Fruit fly (Drosophila melanogaster) whole organism, embryonic: Measurements from ENCODE around the gene CG13601.
A peak's percentile ranks its signal among the peaks of the same experiment; 100 is the strongest.

Experiments used
- Bgb ChIP-seq: fragments of 200-800 bp; sonication (Bioruptor generic); IDR thresholded peaks from 2 replicates; pipeline ENCODE4 v1.3.6; 2022; ENCODE audit warnings: missing biosample characterization, missing genetic modification characterization; ENCODE audit not compliant: partially characterized antibody
- Blimp-1 ChIP-seq: fragments of 200-800 bp; sonication (Bioruptor generic); optimal IDR thresholded peaks from 3 replicates; lab custom pipeline; 2018; ENCODE audit warnings: missing biosample characterization, missing genetic modification characterization, mild to moderate bottlenecking, moderate library complexity, missing genetic modification reagents
- CG12744 ChIP-seq: fragments of 200-800 bp; sonication (Bioruptor generic); optimal IDR thresholded peaks from 2 replicates; lab custom pipeline; 2016; ENCODE audit warnings: missing biosample characterization, missing genetic modification characterization
- CG14965 ChIP-seq: fragments of 200-800 bp; sonication (Bioruptor generic); optimal IDR thresholded peaks from 2 replicates; lab custom pipeline; 2016; ENCODE audit warnings: missing biosample characterization, missing genetic modification characterization, borderline replicate concordance
- CG1602 ChIP-seq: fragments of 200-800 bp; sonication (Bioruptor generic); optimal IDR thresholded peaks from 3 replicates; lab custom pipeline; 2016; ENCODE audit warnings: missing biosample characterization, missing genetic modification characterization
- CG16813 ChIP-seq: fragments of 200-800 bp; sonication (Bioruptor generic); IDR thresholded peaks from 3 replicates; pipeline ENCODE4 v1.3.6; 2022; ENCODE audit warnings: missing biosample characterization, missing genetic modification characterization; ENCODE audit not compliant: partially characterized antibody
- CG17912 ChIP-seq: fragments of 200-800 bp; sonication (Bioruptor generic); optimal IDR thresholded peaks from 2 replicates; lab custom pipeline; 2018; ENCODE audit warnings: missing biosample characterization, mild to moderate bottlenecking, missing genetic modification characterization
- CG2889 ChIP-seq: fragments of 200-800 bp; sonication (Bioruptor generic); IDR thresholded peaks from 3 replicates; pipeline ENCODE4 v1.3.6; 2022; ENCODE audit warnings: missing biosample characterization, missing genetic modification characterization
- CG31365 ChIP-seq: fragments of 200-800 bp; sonication (Bioruptor generic); optimal IDR thresholded peaks from 2 replicates; lab custom pipeline; 2018; ENCODE audit warnings: missing biosample characterization, mild to moderate bottlenecking, missing genetic modification characterization
- CG3281 ChIP-seq: fragments of 200-800 bp; sonication (Bioruptor generic); optimal IDR thresholded peaks from 3 replicates; lab custom pipeline; 2017; ENCODE audit warnings: missing biosample characterization, mild to moderate bottlenecking, missing genetic modification characterization
- CG33557 ChIP-seq: fragments of 200-800 bp; sonication (Bioruptor generic); optimal IDR thresholded peaks from 2 replicates; lab custom pipeline; 2019; ENCODE audit warnings: missing biosample characterization, mild to moderate bottlenecking, missing genetic modification characterization, moderate library complexity
- CG34376 ChIP-seq: fragments of 200-800 bp; sonication (Bioruptor generic); optimal IDR thresholded peaks from 2 replicates; lab custom pipeline; 2018; ENCODE audit warnings: missing biosample characterization, mild to moderate bottlenecking, missing genetic modification characterization
- CG3726 ChIP-seq: fragments of 200-800 bp; sonication (Bioruptor generic); IDR thresholded peaks from 3 replicates; pipeline ENCODE4, ENCODE4 v1.3.6; 2022; ENCODE audit warnings: missing biosample characterization, missing genetic modification characterization
- CG7357 ChIP-seq: fragments of 200-800 bp; sonication (Bioruptor generic); IDR thresholded peaks from 3 replicates; pipeline ENCODE4 v1.3.6; 2022; ENCODE audit warnings: missing biosample characterization, missing genetic modification characterization
- CG8089 ChIP-seq: fragments of 200-800 bp; sonication (Bioruptor generic); optimal IDR thresholded peaks from 3 replicates; lab custom pipeline; 2016; ENCODE audit warnings: missing biosample characterization, missing genetic modification characterization
- CG8281 ChIP-seq: fragments of 200-800 bp; sonication (Bioruptor generic); optimal IDR thresholded peaks from 2 replicates; lab custom pipeline; 2018; ENCODE audit warnings: missing biosample characterization, mild to moderate bottlenecking, missing genetic modification characterization, moderate library complexity
- CG8388 ChIP-seq: fragments of 200-800 bp; sonication (Bioruptor generic); optimal IDR thresholded peaks from 2 replicates; lab custom pipeline; 2019; ENCODE audit warnings: missing biosample characterization, mild to moderate bottlenecking, missing genetic modification characterization, moderate library complexity
- CG8478 ChIP-seq: fragments of >200 bp; optimal IDR thresholded peaks from 2 replicates; lab custom pipeline; 2018
- CG9727 ChIP-seq: fragments of 200-800 bp; sonication (Bioruptor generic); optimal IDR thresholded peaks from 3 replicates; lab custom pipeline; 2017; ENCODE audit warnings: missing biosample characterization, mild to moderate bottlenecking, missing genetic modification characterization
- CG9797 ChIP-seq: fragments of 200-800 bp; sonication (Bioruptor generic); optimal IDR thresholded peaks from 3 replicates; lab custom pipeline; 2018; ENCODE audit warnings: missing biosample characterization, mild to moderate bottlenecking, missing genetic modification characterization
- Dip2 ChIP-seq: fragments of 200-800 bp; sonication (Bioruptor generic); IDR thresholded peaks from 2 replicates; pipeline ENCODE4 v1.3.6; 2022; ENCODE audit warnings: missing biosample characterization, missing genetic modification characterization
- GATAe ChIP-seq: fragments of 200-800 bp; sonication (Bioruptor generic); conservative IDR thresholded peaks from 2 replicates; pipeline ENCODE4 v1.3.6; 2022; ENCODE audit warnings: missing biosample characterization, missing genetic modification characterization
- Gsc ChIP-seq: fragments of 200-800 bp; sonication (Bioruptor generic); IDR thresholded peaks from 2 replicates; pipeline ENCODE4 v1.3.6; 2022; ENCODE audit warnings: missing biosample characterization, missing genetic modification characterization
- H15 ChIP-seq: fragments of 200-800 bp; sonication (Bioruptor generic); IDR thresholded peaks from 3 replicates; pipeline ENCODE4 v1.3.6; 2022; ENCODE audit warnings: missing biosample characterization, missing genetic modification characterization
- HLH54F ChIP-seq: fragments of 200-800 bp; sonication (Bioruptor generic); optimal IDR thresholded peaks from 3 replicates; lab custom pipeline; 2016; ENCODE audit warnings: missing biosample characterization, missing genetic modification characterization
- Mes4 ChIP-seq: fragments of 200-800 bp; sonication (Bioruptor generic); optimal IDR thresholded peaks from 2 replicates; lab custom pipeline; 2016; ENCODE audit warnings: missing biosample characterization, missing genetic modification characterization
- Myb ChIP-seq: fragments of 200-800 bp; sonication (Bioruptor generic); optimal IDR thresholded peaks from 2 replicates; lab custom pipeline; 2016; ENCODE audit warnings: missing biosample characterization, missing genetic modification characterization
- Oaz ChIP-seq: fragments of 200-800 bp; sonication (Bioruptor generic); IDR thresholded peaks from 2 replicates; pipeline ENCODE4 v1.3.6; 2022; ENCODE audit warnings: missing biosample characterization, missing genetic modification characterization
- PHDP ChIP-seq: fragments of 200-800 bp; sonication (Bioruptor generic); optimal IDR thresholded peaks from 3 replicates; lab custom pipeline; 2018; ENCODE audit warnings: missing biosample characterization, mild to moderate bottlenecking, missing genetic modification characterization, moderate library complexity
- Pdp1 ChIP-seq, 2 experiments: fragments of 200-800 bp; sonication (Bioruptor generic); optimal IDR thresholded peaks; 3 replicates each; lab custom pipeline; 2016; ENCODE audit warnings: missing biosample characterization in 2 of 2, missing genetic modification characterization in 2 of 2, mild to moderate bottlenecking in 1 of 2, moderate library complexity in 1 of 2
- Sin3A ChIP-seq: fragments of >200 bp; optimal IDR thresholded peaks from 2 replicates; lab custom pipeline; 2018
- Stat92E ChIP-seq, 3 experiments: fragments of >200 bp in 2 of 3; fragments of 200-800 bp in 1 of 3; sonication (Bioruptor generic) in 1 of 3; optimal IDR thresholded peaks; 2 replicates each; lab custom pipeline; 2017 to 2019; ENCODE audit warnings: missing biosample characterization in 3 of 3, missing genetic modification characterization in 3 of 3, mild to moderate bottlenecking in 1 of 3, moderate library complexity in 1 of 3
- Xrp1 ChIP-seq: fragments of 200-800 bp; sonication (Bioruptor generic); IDR thresholded peaks from 2 replicates; pipeline ENCODE4 v1.3.6; 2022; ENCODE audit warnings: missing biosample characterization, missing genetic modification characterization
- ap ChIP-seq: fragments of 200-800 bp; sonication (Bioruptor generic); IDR thresholded peaks from 2 replicates; pipeline ENCODE4 v1.3.6; 2022; ENCODE audit warnings: missing biosample characterization, missing genetic modification characterization
- ase ChIP-seq: fragments of 200-800 bp; sonication (Bioruptor generic); IDR thresholded peaks from 3 replicates; pipeline ENCODE4 v1.3.6; 2022; ENCODE audit warnings: missing biosample characterization, missing genetic modification characterization
- dpn ChIP-seq, 2 experiments: fragments of 200-800 bp; sonication (Bioruptor generic); optimal IDR thresholded peaks; 3 replicates each; lab custom pipeline; 2016; ENCODE audit warnings: missing biosample characterization in 2 of 2, missing genetic modification characterization in 2 of 2
- fd3F ChIP-seq: fragments of 200-800 bp; sonication (Bioruptor generic); optimal IDR thresholded peaks from 2 replicates; lab custom pipeline; 2018; ENCODE audit warnings: missing biosample characterization, mild to moderate bottlenecking, missing genetic modification characterization, moderate library complexity
- gem ChIP-seq: fragments of 200-800 bp; sonication (Bioruptor generic); optimal IDR thresholded peaks from 2 replicates; lab custom pipeline; 2019; ENCODE audit warnings: missing biosample characterization, mild to moderate bottlenecking, missing genetic modification characterization, moderate library complexity
- gfzf ChIP-seq: fragments of 200-800 bp; sonication (Bioruptor generic); optimal IDR thresholded peaks from 2 replicates; lab custom pipeline; 2016; ENCODE audit warnings: missing biosample characterization, mild to moderate bottlenecking, missing genetic modification characterization, moderate library complexity
- gro ChIP-seq: fragments of 200-800 bp; sonication (Bioruptor generic); optimal IDR thresholded peaks from 2 replicates; lab custom pipeline; 2016; ENCODE audit warnings: missing biosample characterization, missing genetic modification characterization
- gsb ChIP-seq: fragments of 200-800 bp; sonication (Bioruptor generic); IDR thresholded peaks from 2 replicates; pipeline ENCODE4 v1.3.6; 2022; ENCODE audit warnings: missing biosample characterization, missing genetic modification characterization
- hbn ChIP-seq: fragments of 200-800 bp; sonication (Bioruptor generic); IDR thresholded peaks from 2 replicates; pipeline ENCODE4 v1.3.6; 2022; ENCODE audit warnings: missing biosample characterization, missing genetic modification characterization; ENCODE audit not compliant: partially characterized antibody
- hth ChIP-seq: fragments of >200 bp; optimal IDR thresholded peaks from 2 replicates; lab custom pipeline; 2017; ENCODE audit warnings: inconsistent platforms
- jumu ChIP-seq: fragments of 200-800 bp; sonication (Bioruptor generic); optimal IDR thresholded peaks from 3 replicates; lab custom pipeline; 2016; ENCODE audit warnings: missing biosample characterization, missing genetic modification characterization
- nerfin-2 ChIP-seq: fragments of 200-800 bp; sonication (Bioruptor generic); IDR thresholded peaks from 2 replicates; pipeline ENCODE4 v1.3.6; 2022; ENCODE audit warnings: missing biosample characterization, missing genetic modification characterization; ENCODE audit not compliant: partially characterized antibody
- pita ChIP-seq: fragments of 200-800 bp; sonication (Bioruptor generic); optimal IDR thresholded peaks from 2 replicates; lab custom pipeline; 2017; ENCODE audit warnings: missing biosample characterization, mild to moderate bottlenecking, missing genetic modification characterization
- sima ChIP-seq: fragments of 200-800 bp; sonication (Bioruptor generic); optimal IDR thresholded peaks from 2 replicates; lab custom pipeline; 2016; ENCODE audit warnings: missing biosample characterization, missing genetic modification characterization
- ssp ChIP-seq: fragments of 200-800 bp; sonication (Bioruptor generic); IDR thresholded peaks from 2 replicates; pipeline ENCODE4 v1.3.6; 2022; ENCODE audit warnings: missing biosample characterization, missing genetic modification characterization
- twi ChIP-seq: fragments of 200-800 bp; optimal IDR thresholded peaks from 2 replicates; lab custom pipeline; 2019; ENCODE audit warnings: missing biosample characterization, mild to moderate bottlenecking, missing genetic modification characterization, moderate library complexity

Gene CG13601

dm6 chr3R:23939921-23940839 lies 12.7 kb upstream of the CG13601 start (continued):
- TF ChIP-seq CG8089 (GFP tag; lab: Kevin White, UChicago) (peak; percentile 73), ase (GFP tag; lab: Robert Waterston, UW) (peak; percentile 60; the same call in 2 of the 3 replicates), PHDP (tag; lab: Kevin White, UChicago) (peak; percentile 85), Stat92E (GFP tag; optimal IDR thresholded peaks at IDR 0.05; lab: Kevin White, UChicago) (peak in 1 of 3 experiments; percentile 1), Mes4 (GFP tag; lab: Kevin White, UChicago) (peak; percentile 66), hth (lab: Kevin White, UChicago) (no peak), gsb (peak; percentile 77), CG1602 (peak; percentile 84), nerfin-2 (GFP tag; lab: Robert Waterston, UW) (no peak), CG8388 (GFP tag; lab: Kevin White, UChicago) (peak; percentile 51), CG34376 (peak; percentile 72), ssp (GFP tag; lab: Robert Waterston, UW) (peak; percentile 38; the same call in 1 of the 2 replicates), Sin3A (no peak), Blimp-1 (GFP tag; lab: Kevin White, UChicago) (peak; percentile 87), CG8478 (lab: Kevin White, UChicago) (no peak), fd3F (GFP tag; lab: Kevin White, UChicago) (peak; percentile 82), Bgb (GFP tag; lab: Robert Waterston, UW) (no peak), Myb (GFP tag; lab: Kevin White, UChicago) (no peak), CG14965 (GFP tag; lab: Kevin White, UChicago) (peak; percentile 43), CG3726 (peak; percentile 86; the same call in 2 of the 3 replicates), CG8281 (peak; percentile 76), Xrp1 (GFP tag; lab: Robert Waterston, UW) (peak; percentile 95), dpn (GFP tag; optimal IDR thresholded peaks at IDR 0.05; lab: Kevin White, UChicago) (peak; percentile 56 to 57), Pdp1 (GFP tag; optimal IDR thresholded peaks at IDR 0.05; lab: Kevin White, UChicago) (peak; percentile 31 to 99), CG16813 (GFP tag; lab: Robert Waterston, UW) (no peak), GATAe (GFP tag; lab: Robert Waterston, UW) (no peak), Gsc (no peak), HLH54F (GFP tag; lab: Kevin White, UChicago) (peak; percentile 20), hbn (no peak), CG3281 (GFP tag; lab: Kevin White, UChicago) (peak; percentile 79), jumu (GFP tag; lab: Kevin White, UChicago) (no peak), CG2889 (GFP tag; lab: Robert Waterston, UW) (peak; percentile 43; the same call in 1 of the 3 replicates), ap (GFP tag; lab: Robert Waterston, UW) (peak; percentile 29; the same call in 1 of the 2 replicates), CG7357 (GFP tag; lab: Robert Waterston, UW) (no peak), Oaz (GFP tag; lab: Robert Waterston, UW) (no peak), gfzf (GFP tag; lab: Kevin White, UChicago) (no peak), CG12744 (GFP tag; lab: Kevin White, UChicago) (peak; percentile 70), CG33557 (GFP tag; lab: Kevin White, UChicago) (peak; percentile 94), gro (GFP tag; lab: Kevin White, UChicago) (no peak), twi (peak; percentile 84), Dip2 (GFP tag; lab: Robert Waterston, UW) (no peak), CG9727 (GFP tag; lab: Kevin White, UChicago) (peak; percentile 86), pita (GFP tag; lab: Kevin White, UChicago) (no peak), CG17912 (GFP tag; lab: Kevin White, UChicago) (peak; percentile 92), CG9797 (GFP tag; lab: Kevin White, UChicago) (peak; percentile 26), H15 (GFP tag; lab: Robert Waterston, UW) (peak; percentile 66), CG31365 (tag; lab: Kevin White, UChicago) (peak; percentile 76), gem (peak; percentile 84), sima (GFP tag; lab: Kevin White, UChicago) (peak; percentile 58)
